Fruit fly (Drosophila melanogaster) whole organism, prepupa: Measurements from ENCODE around the gene run.

ENCODE experiments used
- Blimp-1 ChIP-seq: fragments of 200-800 bp; sonication (Bioruptor generic); optimal IDR thresholded peaks from 3 replicates; lab custom pipeline; 2017; ENCODE audit warnings: missing biosample characterization, missing genetic modification characterization, mild to moderate bottlenecking, moderate library complexity, missing genetic modification reagents
- CG11294 ChIP-seq: fragments of 200-800 bp; sonication (Bioruptor generic); IDR thresholded peaks from 2 replicates; pipeline ENCODE4 v1.3.6; 2022; ENCODE audit warnings: missing biosample characterization, missing genetic modification characterization
- CG11902 ChIP-seq: fragments of 200-800 bp; sonication (Bioruptor generic); optimal IDR thresholded peaks from 3 replicates; lab custom pipeline; 2016; ENCODE audit warnings: missing biosample characterization, missing genetic modification characterization
- CG1621 ChIP-seq: fragments of 200-800 bp; sonication (Bioruptor generic); optimal IDR thresholded peaks from 3 replicates; lab custom pipeline; 2018; ENCODE audit warnings: missing biosample characterization, mild to moderate bottlenecking, missing genetic modification characterization
- CG16779 ChIP-seq: fragments of 200-800 bp; sonication (Bioruptor generic); optimal IDR thresholded peaks from 3 replicates; lab custom pipeline; 2017; ENCODE audit warnings: missing biosample characterization, mild to moderate bottlenecking, missing genetic modification characterization
- CG31627 ChIP-seq: fragments of 200-800 bp; sonication (Bioruptor generic); optimal IDR thresholded peaks from 3 replicates; lab custom pipeline; 2016; ENCODE audit warnings: missing biosample characterization, missing genetic modification characterization
- CG32006 ChIP-seq: fragments of 200-800 bp; sonication (Bioruptor generic); optimal IDR thresholded peaks from 3 replicates; lab custom pipeline; 2017; ENCODE audit warnings: missing biosample characterization, mild to moderate bottlenecking, missing genetic modification characterization
- CG6792 ChIP-seq: fragments of 200-800 bp; sonication (Bioruptor generic); optimal IDR thresholded peaks from 3 replicates; lab custom pipeline; 2016; ENCODE audit warnings: missing biosample characterization, missing genetic modification characterization
- CG6854 ChIP-seq: fragments of 200-800 bp; sonication (Bioruptor generic); optimal IDR thresholded peaks from 2 replicates; lab custom pipeline; 2017; ENCODE audit warnings: missing biosample characterization, mild to moderate bottlenecking, missing genetic modification characterization
- CG7368 ChIP-seq: fragments of 200-800 bp; sonication (Bioruptor generic); optimal IDR thresholded peaks from 3 replicates; lab custom pipeline; 2016; ENCODE audit warnings: missing biosample characterization, missing genetic modification characterization
- CG8319 ChIP-seq: fragments of 200-800 bp; sonication (Bioruptor generic); optimal IDR thresholded peaks from 3 replicates; lab custom pipeline; 2016; ENCODE audit warnings: missing biosample characterization, missing genetic modification characterization
- Eip93F ChIP-seq: fragments of 200-800 bp; sonication (Bioruptor generic); optimal IDR thresholded peaks from 2 replicates; lab custom pipeline; 2016; ENCODE audit warnings: missing biosample characterization, mild to moderate bottlenecking, missing genetic modification characterization
- Gug ChIP-seq: fragments of 200-800 bp; sonication (Bioruptor generic); IDR thresholded peaks from 2 replicates; pipeline ENCODE4 v1.3.6; 2022; ENCODE audit warnings: missing biosample characterization, missing genetic modification characterization
- Hr38 ChIP-seq: sonication (Bioruptor generic); optimal IDR thresholded peaks from 2 replicates; lab custom pipeline; 2016; ENCODE audit warnings: missing biosample characterization, missing genetic modification characterization
- Lpt ChIP-seq: fragments of 200-800 bp; sonication (Bioruptor generic); optimal IDR thresholded peaks from 3 replicates; lab custom pipeline; 2016; ENCODE audit warnings: missing biosample characterization, missing genetic modification characterization
- OdsH ChIP-seq: fragments of 200-800 bp; sonication (Bioruptor generic); optimal IDR thresholded peaks from 3 replicates; lab custom pipeline; 2016; ENCODE audit warnings: missing biosample characterization, missing genetic modification characterization
- Sox102F ChIP-seq: fragments of 200-800 bp; sonication (Bioruptor generic); optimal IDR thresholded peaks from 2 replicates; lab custom pipeline; 2016; ENCODE audit warnings: missing biosample characterization, mild to moderate bottlenecking, missing genetic modification characterization
- Sox14 ChIP-seq: fragments of 200-800 bp; sonication (Bioruptor generic); optimal IDR thresholded peaks from 3 replicates; lab custom pipeline; 2016; ENCODE audit warnings: missing biosample characterization, missing genetic modification characterization
- achi ChIP-seq: fragments of 200-800 bp; sonication (Bioruptor generic); optimal IDR thresholded peaks from 3 replicates; lab custom pipeline; 2016; ENCODE audit warnings: missing biosample characterization, missing genetic modification characterization
- acj6 ChIP-seq: fragments of 200-800 bp; sonication (Bioruptor generic); optimal IDR thresholded peaks from 3 replicates; lab custom pipeline; 2016; ENCODE audit warnings: missing biosample characterization, missing genetic modification characterization
- cyc ChIP-seq: fragments of 200-800 bp; sonication (Bioruptor generic); optimal IDR thresholded peaks from 3 replicates; lab custom pipeline; 2016; ENCODE audit warnings: missing biosample characterization, missing genetic modification characterization
- dac ChIP-seq: fragments of 200-800 bp; sonication (Bioruptor generic); optimal IDR thresholded peaks from 2 replicates; lab custom pipeline; 2017; ENCODE audit warnings: missing biosample characterization, mild to moderate bottlenecking, missing genetic modification characterization
- eg ChIP-seq: fragments of 200-800 bp; sonication (Bioruptor generic); IDR thresholded peaks from 3 replicates; pipeline ENCODE4 v1.3.6; 2022; ENCODE audit warnings: missing biosample characterization, missing genetic modification characterization
- fd85E ChIP-seq: fragments of 200-800 bp; sonication (Bioruptor generic); optimal IDR thresholded peaks from 3 replicates; lab custom pipeline; 2016; ENCODE audit warnings: missing biosample characterization, missing genetic modification characterization
- fkh ChIP-seq: fragments of 200-800 bp; sonication (Bioruptor generic); optimal IDR thresholded peaks from 3 replicates; lab custom pipeline; 2017; ENCODE audit warnings: missing biosample characterization, mild to moderate bottlenecking, missing genetic modification characterization, moderate library complexity
- pdm3 ChIP-seq: fragments of 200-800 bp; sonication (Bioruptor generic); optimal IDR thresholded peaks from 3 replicates; lab custom pipeline; 2016; ENCODE audit warnings: missing biosample characterization, missing genetic modification characterization
- ss ChIP-seq, 2 experiments: fragments of 200-800 bp; sonication (Bioruptor generic); optimal IDR thresholded peaks; 2 replicates in 1 of 2; 3 replicates in 1 of 2; lab custom pipeline; 2017 to 2018; ENCODE audit warnings: mild to moderate bottlenecking in 2 of 2, missing biosample characterization in 2 of 2, missing genetic modification characterization in 2 of 2, moderate library complexity in 1 of 2
- topi ChIP-seq: fragments of 200-800 bp; sonication (Bioruptor generic); optimal IDR thresholded peaks from 3 replicates; lab custom pipeline; 2016; ENCODE audit warnings: missing biosample characterization, missing genetic modification characterization

run gene

DNA sequence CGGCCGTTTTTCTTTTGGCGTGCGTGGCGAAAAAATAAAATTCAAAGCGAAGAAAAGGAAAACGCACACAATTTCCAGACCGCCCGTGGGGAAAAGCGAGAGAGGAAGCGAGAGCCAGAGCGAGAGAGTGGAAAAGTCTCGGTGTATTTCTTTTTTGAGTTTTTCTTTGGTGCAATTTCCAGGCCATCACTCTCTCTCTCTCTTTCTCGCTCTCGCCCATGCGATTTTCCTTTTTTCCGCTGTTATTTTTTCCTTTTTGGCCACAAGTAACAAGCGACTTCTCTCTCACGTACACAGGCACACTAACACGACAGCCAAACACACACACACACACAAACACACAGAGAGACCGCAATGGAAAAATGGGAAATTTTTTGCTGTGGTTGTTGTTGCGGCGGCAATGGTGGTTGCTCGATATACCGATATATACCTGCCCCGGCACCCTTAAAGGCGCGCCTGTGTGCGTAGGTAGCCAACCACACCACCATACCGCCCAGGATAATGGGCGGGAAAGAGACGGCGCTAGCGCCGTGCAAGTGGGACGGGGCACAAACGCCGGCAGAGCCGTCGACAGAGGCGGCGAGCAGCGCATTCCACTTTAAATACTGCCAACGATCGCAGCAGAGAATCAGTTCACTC lies 3.5 kb downstream of the run start:
- peak in 1 of 2 experiments; percentile 7 for TF ChIP-seq ss (GFP tag; optimal IDR thresholded peaks at IDR 0.05; lab: Kevin White, UChicago)
- TF ChIP-seq eg (GFP tag; lab: Robert Waterston, UW) = peak; percentile 42; the same call in 1 of the 3 replicates
- TF ChIP-seq pdm3 = no peak
- no peak for TF ChIP-seq CG1621 (tag; lab: Kevin White, UChicago)
- peak; percentile 11 for TF ChIP-seq CG32006 (GFP tag; lab: Kevin White, UChicago)
- no peak for TF ChIP-seq cyc

- TF ChIP-seq cyc = peak; percentile 4
- no peak for TF ChIP-seq fkh (GFP tag; lab: Kevin White, UChicago)
These were observed 12.4 kb downstream of the run start for dm6 chrX:20702904-20703303.

dm6 chrX:20704337-20704736 lies 13.9 kb downstream of the run start:
- TF ChIP-seq CG6854 (GFP tag; lab: Kevin White, UChicago) (no peak), CG16779 (no peak), CG11902 (GFP tag; lab: Kevin White, UChicago) (no peak), Hr38 (no peak)

DNA sequence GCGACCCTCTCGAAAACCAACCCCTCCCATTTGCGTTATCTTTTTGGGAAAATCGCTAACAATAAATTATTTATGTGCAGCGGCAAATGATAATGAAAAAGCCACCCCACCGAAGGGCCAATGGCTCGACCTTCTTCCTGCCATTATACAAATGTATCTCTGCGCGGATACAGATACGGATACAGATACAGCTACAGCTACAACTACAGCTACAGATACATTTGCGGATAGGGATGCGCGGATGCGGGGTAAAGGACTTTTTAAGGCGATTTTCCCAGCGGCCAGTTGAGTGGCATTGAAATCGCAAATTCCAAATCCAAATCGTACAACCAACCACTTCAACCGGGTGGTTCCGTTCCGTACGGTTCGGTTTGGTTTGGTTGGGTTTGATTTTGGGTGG lies 19.2 kb downstream of the run start:
- no peak for TF ChIP-seq CG11294
- no peak for TF ChIP-seq CG8319 (GFP tag; lab: Kevin White, UChicago)
- TF ChIP-seq fd85E (GFP tag; lab: Kevin White, UChicago) = no peak
- no peak for TF ChIP-seq Hr38
- no peak for TF ChIP-seq pdm3
- TF ChIP-seq OdsH (GFP tag; lab: Kevin White, UChicago) = no peak
- no peak for TF ChIP-seq fkh (GFP tag; lab: Kevin White, UChicago)
- TF ChIP-seq, all 60 proteins: peak for 0

- TF ChIP-seq CG1621 (tag; lab: Kevin White, UChicago) = no peak
- no peak for TF ChIP-seq acj6 (GFP tag; lab: Kevin White, UChicago)
- no peak for TF ChIP-seq Eip93F (GFP tag; lab: Kevin White, UChicago)
- no peak for TF ChIP-seq Blimp-1 (GFP tag; lab: Kevin White, UChicago)
- TF ChIP-seq Lpt (GFP tag; lab: Kevin White, UChicago) = no peak
- no peak for TF ChIP-seq Gug (GFP tag; lab: Robert Waterston, UW)
- TF ChIP-seq eg (GFP tag; lab: Robert Waterston, UW) = no peak
- TF ChIP-seq CG6792 (GFP tag; lab: Kevin White, UChicago) = no peak
- no peak for TF ChIP-seq pdm3
- no peak for TF ChIP-seq CG7368 (GFP tag; lab: Kevin White, UChicago)
These were observed 22.8 kb downstream of the run start for dm6 chrX:20713317-20713716.

DNA sequence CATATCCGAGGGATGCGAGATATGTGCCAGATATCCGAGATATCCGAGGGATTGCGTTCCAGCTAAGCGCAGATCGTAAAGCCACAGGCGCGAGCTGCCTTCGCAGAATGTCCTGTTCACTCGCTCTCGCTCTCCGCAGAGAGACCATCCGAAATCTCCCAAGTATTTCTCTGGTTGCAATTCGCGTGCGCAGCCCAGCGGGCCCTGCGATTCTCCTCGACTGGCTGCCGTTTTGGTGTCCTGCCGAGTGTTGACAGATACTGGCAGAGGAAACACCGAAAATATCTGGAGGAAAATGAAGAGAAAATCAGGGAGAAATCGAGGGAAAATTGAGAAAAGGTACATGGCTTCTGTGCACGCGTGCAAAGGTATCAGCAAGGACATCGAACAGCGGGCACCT lies 27.0 kb downstream of the run start:
- TF ChIP-seq dac (GFP tag; lab: Kevin White, UChicago) (no peak), Hr38 (no peak), topi (GFP tag; lab: Kevin White, UChicago) (no peak), fkh (GFP tag; lab: Kevin White, UChicago) (no peak), OdsH (GFP tag; lab: Kevin White, UChicago) (no peak), Lpt (GFP tag; lab: Kevin White, UChicago) (no peak), CG11902 (GFP tag; lab: Kevin White, UChicago) (no peak), CG31627 (GFP tag; lab: Kevin White, UChicago) (no peak), Sox14 (GFP tag; lab: Kevin White, UChicago) (no peak), Eip93F (GFP tag; lab: Kevin White, UChicago) (no peak)

DNA sequence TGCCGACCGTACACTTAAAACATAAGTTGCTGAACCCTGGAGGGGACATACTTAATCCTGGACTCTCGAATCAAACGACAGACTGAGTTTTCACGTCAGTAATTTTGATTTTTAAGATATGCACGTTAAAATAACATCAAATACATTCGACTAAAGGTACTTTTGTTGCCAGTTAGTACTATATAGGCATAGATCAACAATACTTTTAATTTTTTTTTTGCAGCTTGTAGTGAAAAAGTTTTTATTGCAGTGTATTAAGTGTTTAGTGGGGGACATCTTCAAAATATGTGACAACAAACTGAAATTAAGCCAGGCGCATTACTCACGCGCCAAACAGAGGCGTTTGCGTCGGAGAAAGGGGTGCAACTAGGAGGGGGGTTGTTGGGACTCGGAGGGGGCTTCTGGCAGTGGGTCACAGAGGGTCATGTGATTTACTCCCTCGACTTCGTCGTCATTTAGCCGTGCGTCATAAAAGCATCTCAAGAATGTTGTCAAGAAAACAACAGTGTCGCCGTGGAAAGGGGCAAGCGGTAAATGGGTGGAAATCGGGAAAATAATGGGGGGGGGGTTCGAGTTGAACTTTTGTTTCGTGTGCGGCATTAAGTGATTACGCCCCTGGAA lies 31.4 kb downstream of the run start:
- TF ChIP-seq Sox102F (GFP tag; lab: Kevin White, UChicago) (no peak), achi (GFP tag; lab: Kevin White, UChicago) (no peak)
- TF ChIP-seq, all 60 proteins: peak for 0
